Fruit fly (Drosophila melanogaster) whole organism, wandering third instar larva: ENCODE results near the gene CG46430.

Source experiments
- CG32264 ChIP-seq: fragments of 200-800 bp; sonication (Bioruptor generic); optimal IDR thresholded peaks from 2 replicates; lab custom pipeline; 2016; ENCODE audit warnings: missing biosample characterization, missing genetic modification characterization
- CrebA ChIP-seq: fragments of 200-800 bp; sonication (Bioruptor generic); optimal IDR thresholded peaks from 2 replicates; lab custom pipeline; 2016; ENCODE audit warnings: missing biosample characterization, mild to moderate bottlenecking, missing genetic modification characterization, borderline replicate concordance
- GATAd ChIP-seq: sonication (Bioruptor generic); optimal IDR thresholded peaks from 2 replicates; lab custom pipeline; 2016; ENCODE audit warnings: missing biosample characterization, missing genetic modification characterization
- Hnf4 ChIP-seq: fragments of 200-800 bp; sonication (Bioruptor generic); optimal IDR thresholded peaks from 2 replicates; lab custom pipeline; 2016; ENCODE audit warnings: missing biosample characterization, mild to moderate bottlenecking, missing genetic modification characterization
- Hr78 ChIP-seq: fragments of >200 bp; optimal IDR thresholded peaks from 2 replicates; lab custom pipeline; 2017; ENCODE audit warnings: missing biosample characterization, missing genetic modification characterization
- Hr83 ChIP-seq: fragments of 200-300 bp; sonication (Bioruptor generic); optimal IDR thresholded peaks from 2 replicates; lab custom pipeline; 2016; ENCODE audit warnings: missing biosample characterization, mild to moderate bottlenecking, missing genetic modification characterization, moderate library complexity; ENCODE audit not compliant: poor library complexity, severe bottlenecking
- Jra ChIP-seq: sonication (Bioruptor generic); optimal IDR thresholded peaks from 2 replicates; lab custom pipeline; 2016; ENCODE audit warnings: missing biosample characterization, missing genetic modification characterization
- Mio ChIP-seq: sonication (Bioruptor generic); optimal IDR thresholded peaks from 2 replicates; lab custom pipeline; 2016; ENCODE audit warnings: missing biosample characterization, missing genetic modification characterization
- Myc ChIP-seq: fragments of >200 bp; optimal IDR thresholded peaks from 2 replicates; lab custom pipeline; 2017
- N ChIP-seq: fragments of >200 bp; optimal IDR thresholded peaks from 2 replicates; lab custom pipeline; 2018; ENCODE audit warnings: missing biosample characterization, missing external identifiers, missing genetic modification characterization
- OdsH ChIP-seq: fragments of 200-800 bp; sonication (Bioruptor generic); optimal IDR thresholded peaks from 2 replicates; lab custom pipeline; 2016; ENCODE audit warnings: missing biosample characterization, mild to moderate bottlenecking, missing genetic modification characterization
- Sp1 ChIP-seq: fragments of 200-800 bp; sonication (Bioruptor generic); optimal IDR thresholded peaks from 3 replicates; lab custom pipeline; 2019; ENCODE audit warnings: missing biosample characterization, mild to moderate bottlenecking, missing genetic modification characterization, moderate library complexity
- Vsx2 ChIP-seq: fragments of 200-300, 225-300 bp; sonication (Bioruptor generic); optimal IDR thresholded peaks from 2 replicates; lab custom pipeline; 2018; ENCODE audit warnings: missing biosample characterization, missing genetic modification characterization; ENCODE audit not compliant: partially characterized antibody
- br ChIP-seq: fragments of 200-800 bp; sonication (Bioruptor generic); optimal IDR thresholded peaks from 2 replicates; lab custom pipeline; 2016; ENCODE audit warnings: missing biosample characterization, missing genetic modification characterization
- brk ChIP-seq: fragments of 200-800 bp; sonication (Bioruptor generic); optimal IDR thresholded peaks from 2 replicates; lab custom pipeline; 2016; ENCODE audit warnings: missing biosample characterization, mild to moderate bottlenecking, missing genetic modification characterization
- dl ChIP-seq, 2 experiments: fragments of 175-275, 200-275 bp in 1 of 2; fragments of 200-275 bp in 1 of 2; sonication (Bioruptor generic); optimal IDR thresholded peaks; lab custom pipeline; 2018; ENCODE audit warnings: mild to moderate bottlenecking in 2 of 2, missing biosample characterization in 2 of 2, missing genetic modification characterization in 2 of 2, moderate library complexity in 2 of 2; ENCODE audit not compliant: partially characterized antibody in 2 of 2, insufficient read depth in 1 of 2
- dmrt93B ChIP-seq: fragments of 200-800 bp; sonication (Bioruptor generic); optimal IDR thresholded peaks from 2 replicates; lab custom pipeline; 2018; ENCODE audit warnings: missing biosample characterization, mild to moderate bottlenecking, missing genetic modification characterization
- dsf ChIP-seq: sonication (Bioruptor generic); optimal IDR thresholded peaks from 2 replicates; lab custom pipeline; 2016; ENCODE audit warnings: missing biosample characterization, missing genetic modification characterization, borderline replicate concordance
- ey ChIP-seq: fragments of 200-800 bp; sonication (Bioruptor generic); optimal IDR thresholded peaks from 2 replicates; lab custom pipeline; 2016; ENCODE audit warnings: missing biosample characterization, missing genetic modification characterization
- foxo ChIP-seq, 2 experiments: fragments of 200-800 bp; sonication (Bioruptor generic); optimal IDR thresholded peaks; 2 replicates in 1 of 2; 3 replicates in 1 of 2; lab custom pipeline; 2016 to 2017; ENCODE audit warnings: missing biosample characterization in 2 of 2, missing genetic modification characterization in 2 of 2
- fru ChIP-seq: fragments of 200-800 bp; sonication (Bioruptor generic); optimal IDR thresholded peaks from 3 replicates; lab custom pipeline; 2016; ENCODE audit warnings: missing biosample characterization, mild to moderate bottlenecking, missing genetic modification characterization
- h ChIP-seq: fragments of 200-800 bp; sonication (Bioruptor generic); optimal IDR thresholded peaks from 3 replicates; lab custom pipeline; 2016; ENCODE audit warnings: missing biosample characterization, mild to moderate bottlenecking, missing genetic modification characterization
- lola ChIP-seq: fragments of >200 bp; optimal IDR thresholded peaks from 2 replicates; lab custom pipeline; 2017; ENCODE audit warnings: missing biosample characterization, missing genetic modification characterization
- pan ChIP-seq: fragments of >200 bp; optimal IDR thresholded peaks from 2 replicates; lab custom pipeline; 2017
- psq ChIP-seq: fragments of 200-800 bp; sonication (Bioruptor generic); optimal IDR thresholded peaks from 3 replicates; lab custom pipeline; 2017; ENCODE audit warnings: missing biosample characterization, mild to moderate bottlenecking, missing genetic modification characterization, moderate library complexity
- rgr ChIP-seq: fragments of 200-800 bp; sonication (Bioruptor generic); optimal IDR thresholded peaks from 3 replicates; lab custom pipeline; 2016; ENCODE audit warnings: missing biosample characterization, mild to moderate bottlenecking, missing genetic modification characterization
- sv ChIP-seq: fragments of 200-800 bp; sonication (Bioruptor generic); optimal IDR thresholded peaks from 3 replicates; lab custom pipeline; 2016; ENCODE audit warnings: missing biosample characterization, missing genetic modification characterization
- tai ChIP-seq: sonication (Bioruptor generic); optimal IDR thresholded peaks from 2 replicates; lab custom pipeline; 2016; ENCODE audit warnings: missing biosample characterization, missing genetic modification characterization
- usp ChIP-seq: fragments of >200 bp; optimal IDR thresholded peaks from 2 replicates; lab custom pipeline; 2017; ENCODE audit warnings: missing biosample characterization, missing genetic modification characterization
- woc ChIP-seq: sonication (Bioruptor generic); optimal IDR thresholded peaks from 2 replicates; lab custom pipeline; 2016; ENCODE audit warnings: missing biosample characterization, mild to moderate bottlenecking, missing genetic modification characterization

CG46430 gene

DNA sequence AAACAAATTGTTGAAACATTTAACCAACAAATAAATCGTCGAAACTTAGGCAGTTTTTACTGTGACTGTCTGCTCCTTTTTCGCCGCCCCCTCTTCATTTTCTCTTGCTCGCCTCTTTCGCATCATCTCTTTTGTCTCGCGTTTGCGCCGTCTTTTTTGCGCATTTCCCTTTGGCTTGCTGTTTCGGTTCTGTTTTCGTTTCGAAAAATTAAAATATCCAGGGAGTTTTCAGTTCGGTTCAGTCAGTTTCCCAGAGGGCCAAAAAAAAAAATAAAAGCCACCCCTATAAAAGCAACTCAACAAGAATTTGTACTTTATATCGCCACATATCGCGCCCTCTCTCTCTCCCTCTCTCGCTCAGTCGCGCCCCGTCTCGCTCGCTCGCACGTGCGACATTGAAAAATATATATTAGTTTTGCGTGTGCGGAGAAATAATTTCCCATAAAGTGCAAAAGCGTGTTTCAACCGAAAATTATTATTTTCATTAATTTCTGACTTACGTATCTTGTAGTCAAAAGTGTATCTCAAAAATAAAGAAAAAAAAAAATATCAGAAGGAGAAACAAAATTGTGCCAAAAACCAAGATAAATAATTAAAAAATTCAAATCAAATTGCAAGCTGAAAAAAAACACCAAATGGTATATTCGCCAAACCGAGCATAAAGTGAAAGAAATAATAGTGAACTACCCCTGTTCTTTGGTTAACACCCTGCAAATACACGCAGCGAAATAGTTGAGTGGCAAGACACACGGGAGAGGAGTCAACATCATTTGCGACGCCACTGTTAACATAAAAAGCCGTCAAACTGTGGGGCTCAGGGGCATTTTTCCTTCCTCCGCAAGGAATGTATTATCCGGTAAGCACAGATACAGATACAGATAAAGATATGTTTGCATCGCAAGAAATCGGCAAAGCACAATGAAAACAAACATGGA is 39.4 kb downstream of the CG46430 start:
- TF ChIP-seq lola (GFP tag; lab: Kevin White, UChicago) (no peak), Sp1 (GFP tag; lab: Kevin White, UChicago) (no peak), dsf (GFP tag; lab: Kevin White, UChicago) (no peak), OdsH (GFP tag; lab: Kevin White, UChicago) (no peak), foxo (GFP tag; optimal IDR thresholded peaks at IDR 0.05; lab: Kevin White, UChicago) (peak in 1 of 2 experiments; percentile 13), psq (peak; percentile 93)

DNA sequence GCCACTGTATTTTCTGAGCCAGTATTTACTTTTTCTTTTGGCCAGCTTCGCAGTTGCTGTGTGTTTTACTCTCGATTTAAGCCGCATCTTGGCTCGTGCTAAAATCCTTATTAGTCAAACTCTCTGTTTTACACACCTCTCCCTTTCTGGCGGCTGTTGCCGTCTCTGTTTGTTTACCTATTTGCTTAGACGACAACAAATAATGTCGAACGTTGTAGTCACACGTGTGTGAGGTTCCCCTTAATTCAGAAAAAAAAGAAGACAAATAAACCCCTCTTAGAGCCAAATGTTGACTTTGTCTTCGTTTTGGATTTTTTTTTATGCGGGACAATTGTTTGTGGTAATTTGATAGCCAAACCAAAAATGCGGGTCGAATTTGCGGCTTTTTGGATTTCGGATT is 40.6 kb downstream of the CG46430 start:
- TF ChIP-seq pan (no peak), sv (peak; percentile 3), CG32264 (GFP tag; lab: Kevin White, UChicago) (no peak), rgr (GFP tag; lab: Kevin White, UChicago) (peak; percentile 0), br (GFP tag; lab: Kevin White, UChicago) (no peak), psq (no peak), OdsH (GFP tag; lab: Kevin White, UChicago) (no peak), Jra (GFP tag; lab: Kevin White, UChicago) (no peak), tai (GFP tag; lab: Kevin White, UChicago) (no peak), Myc (no peak), Hr83 (peak; percentile 42), brk (GFP tag; lab: Kevin White, UChicago) (no peak), dmrt93B (no peak), Vsx2 (GFP tag; lab: Kevin White, UChicago) (no peak), Hr78 (GFP tag; lab: Kevin White, UChicago) (no peak), Hnf4 (GFP tag; lab: Kevin White, UChicago) (no peak), ey (GFP tag; lab: Kevin White, UChicago) (no peak), lola (GFP tag; lab: Kevin White, UChicago) (no peak), foxo (GFP tag; optimal IDR thresholded peaks at IDR 0.05; lab: Kevin White, UChicago) (peak in 1 of 2 experiments; percentile 23)

DNA sequence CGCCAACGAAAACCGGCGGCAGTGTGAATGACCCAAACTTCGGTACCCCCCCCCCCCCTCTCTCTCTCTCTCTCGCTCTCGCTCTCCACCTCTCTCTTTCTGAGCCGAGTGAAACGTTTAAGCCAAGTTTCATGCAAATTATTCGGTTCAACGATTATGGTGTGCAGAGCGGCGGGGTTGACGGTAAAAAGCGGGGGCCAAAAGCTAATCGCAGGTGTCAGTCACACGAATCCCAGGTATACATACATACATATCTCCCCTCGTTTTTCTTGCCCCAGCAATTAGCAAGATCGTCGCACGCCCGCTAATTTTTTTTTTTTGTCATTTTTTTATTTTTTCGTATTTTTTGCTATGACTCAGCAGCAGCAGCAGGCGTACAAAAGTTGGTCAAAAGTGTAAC is 43.3 kb downstream of the CG46430 start:
- TF ChIP-seq woc (no peak), h (peak; percentile 31), usp (GFP tag; lab: Kevin White, UChicago) (no peak), psq (peak; percentile 19)

DNA sequence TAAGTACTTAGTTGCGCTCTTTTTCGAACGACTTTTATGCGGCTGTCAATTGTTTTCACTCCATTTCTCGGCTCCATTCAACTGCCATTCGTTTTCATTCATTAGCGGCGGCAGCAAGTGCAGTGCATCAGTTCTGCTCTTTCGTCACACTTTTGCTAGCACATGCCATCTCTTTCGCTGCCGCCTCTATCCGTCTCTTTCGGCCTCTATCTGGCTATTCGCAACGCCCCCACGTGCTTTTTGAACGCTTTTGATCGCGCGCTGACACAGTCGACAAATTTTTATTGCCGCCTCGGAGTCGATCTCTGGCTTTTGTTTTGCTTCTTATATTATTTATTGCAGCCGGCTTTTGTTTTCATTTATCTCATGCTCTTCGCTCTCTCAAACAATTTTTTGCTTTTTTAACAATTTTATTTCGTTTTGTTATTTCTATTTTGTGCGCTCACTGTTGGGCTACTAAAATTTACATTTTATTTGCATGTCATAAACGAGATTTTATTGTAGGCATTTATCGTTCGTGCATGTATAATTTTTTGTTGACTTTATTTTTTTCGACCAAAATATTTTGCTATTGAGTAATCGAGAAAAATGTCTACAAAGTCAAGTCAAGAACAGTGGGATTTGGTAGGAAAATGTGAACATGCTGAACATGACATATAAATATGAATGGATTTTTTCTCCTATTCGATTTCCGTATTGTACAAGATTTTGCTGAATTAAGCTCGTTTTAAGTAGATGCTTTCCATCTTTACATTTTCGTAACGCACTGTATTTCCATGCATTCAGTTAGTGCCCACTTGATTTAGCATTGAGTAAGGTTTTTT is 44.3 kb downstream of the CG46430 start:
- TF ChIP-seq h: no peak
- no peak for TF ChIP-seq tai (GFP tag; lab: Kevin White, UChicago)
- TF ChIP-seq GATAd (GFP tag; lab: Kevin White, UChicago): no peak
- TF ChIP-seq dl (GFP tag; optimal IDR thresholded peaks at IDR 0.05; lab: Kevin White, UChicago; ENCODE audit: insufficient read depth in 1 of 2, partially characterized antibody in 2 of 2): no peak
- TF ChIP-seq woc: no peak
- no peak for TF ChIP-seq Mio (GFP tag; lab: Kevin White, UChicago)
- TF ChIP-seq Hr83: no peak
- no peak for TF ChIP-seq usp (GFP tag; lab: Kevin White, UChicago)
- TF ChIP-seq, all 38 proteins: peak for 0

DNA sequence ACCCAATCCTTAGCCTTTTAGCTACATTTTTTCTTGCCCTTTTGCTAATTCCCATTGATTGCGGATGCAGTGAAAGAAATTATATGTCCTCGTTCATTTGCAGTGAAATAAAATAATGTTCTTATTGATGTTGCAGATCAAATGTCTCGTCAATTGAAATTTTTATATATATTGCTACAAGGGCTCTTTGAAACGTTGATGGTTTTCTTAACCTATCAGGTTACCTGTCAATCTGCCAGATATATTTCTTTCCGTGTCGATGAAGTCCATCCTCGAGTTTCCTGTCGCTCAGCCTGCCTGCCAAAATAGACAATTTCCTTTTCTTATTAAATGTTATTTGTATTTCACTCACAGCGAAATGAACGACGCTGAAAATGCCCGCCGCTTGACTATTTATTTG is 46.9 kb downstream of the CG46430 start:
- TF ChIP-seq N (GFP tag; lab: Kevin White, UChicago) (no peak), sv (no peak), dl (GFP tag; optimal IDR thresholded peaks at IDR 0.05; lab: Kevin White, UChicago; ENCODE audit: insufficient read depth in 1 of 2, partially characterized antibody in 2 of 2) (no peak), fru (GFP tag; lab: Kevin White, UChicago) (no peak), pan (no peak), CrebA (GFP tag; lab: Kevin White, UChicago) (no peak), h (no peak), Hr83 (no peak), Hr78 (GFP tag; lab: Kevin White, UChicago) (no peak), rgr (GFP tag; lab: Kevin White, UChicago) (no peak), Jra (GFP tag; lab: Kevin White, UChicago) (no peak)
- TF ChIP-seq, all 38 proteins: peak for 0
